Worm (Caenorhabditis elegans) whole organism, L4 larva: ENCODE data around the gene T01C8.2.
A peak's percentile ranks its signal among the peaks of the same experiment; 100 is the strongest.

ENCODE experiments used
- F10B5.3 ChIP-seq: sonication (generic microtip); optimal IDR thresholded peaks from 2 replicates; lab custom pipeline; 2016; ENCODE audit warnings: mild to moderate bottlenecking, missing genetic modification characterization, missing compliant biosample characterization
- F26F4.8 ChIP-seq: fragments of 200-800 bp; sonication (Bioruptor generic); conservative IDR thresholded peaks from 2 replicates; pipeline ENCODE4 v1.3.6; 2022; ENCODE audit warnings: missing genetic modification characterization, missing compliant biosample characterization
- Y48G9A.11 ChIP-seq: fragments of 200-800 bp; sonication (Bioruptor generic); IDR thresholded peaks from 2 replicates; pipeline ENCODE4 v1.3.6; 2022; ENCODE audit warnings: missing genetic modification reagents, missing genetic modification characterization, missing compliant biosample characterization
- Y75B8A.6 ChIP-seq: fragments of 200-800 bp; sonication (Bioruptor generic); IDR thresholded peaks from 2 replicates; pipeline ENCODE4 v1.3.6; 2022; ENCODE audit warnings: missing genetic modification reagents, missing genetic modification characterization, missing compliant biosample characterization
- aha-1 ChIP-seq: fragments of 150-350 bp; peaks from one replicate; lab custom pipeline; 2014; ENCODE audit warnings: missing biosample characterization, missing genetic modification characterization
- ama-1 ChIP-seq: fragments of 150-350 bp; optimal IDR thresholded peaks from 2 replicates; lab custom pipeline; 2014; ENCODE audit warnings: inconsistent platforms, mixed read lengths
- ceh-28 ChIP-seq: fragments of 150-350 bp; optimal IDR thresholded peaks from 2 replicates; lab custom pipeline; 2014; ENCODE audit warnings: missing biosample characterization, missing genetic modification reagents, missing genetic modification characterization
- ceh-32 ChIP-seq: sonication (generic microtip); optimal IDR thresholded peaks from 2 replicates; lab custom pipeline; 2016; ENCODE audit warnings: mild to moderate bottlenecking, missing genetic modification characterization, missing compliant biosample characterization; ENCODE audit not compliant: poor library complexity
- ces-1 ChIP-seq: fragments of 150-350 bp; sonication (generic microtip); optimal IDR thresholded peaks from 4 replicates; lab custom pipeline; 2014; ENCODE audit warnings: missing biosample characterization, missing genetic modification reagents, missing genetic modification characterization
- cey-2 ChIP-seq: sonication (generic microtip); optimal IDR thresholded peaks from 3 replicates; lab custom pipeline; 2017; ENCODE audit warnings: missing genetic modification characterization, mild to moderate bottlenecking, missing compliant biosample characterization, antibody characterized with exemption, borderline replicate concordance; ENCODE audit not compliant: insufficient read depth
- ctbp-1 ChIP-seq: fragments of 200-800 bp; sonication (Bioruptor generic); IDR thresholded peaks from 2 replicates; pipeline ENCODE4 v1.3.6; 2022; ENCODE audit warnings: missing genetic modification reagents, missing genetic modification characterization, missing compliant biosample characterization
- daf-16 ChIP-seq, 3 experiments: sonication (generic microtip); optimal IDR thresholded peaks; 2 replicates each; lab custom pipeline; 2016 to 2017; ENCODE audit warnings: missing genetic modification characterization in 3 of 3, missing genetic modification reagents in 3 of 3, mild to moderate bottlenecking in 2 of 3, missing compliant biosample characterization in 2 of 3, missing biosample characterization in 1 of 3, moderate library complexity in 1 of 3
- dmd-6 ChIP-seq: fragments of 200-800 bp; sonication (Bioruptor generic); IDR thresholded peaks from 2 replicates; pipeline ENCODE4 v1.3.6; 2022; ENCODE audit warnings: missing genetic modification reagents, missing genetic modification characterization, missing compliant biosample characterization
- duxl-1 ChIP-seq: sonication (generic microtip); optimal IDR thresholded peaks from 2 replicates; lab custom pipeline; 2016; ENCODE audit warnings: mild to moderate bottlenecking, missing genetic modification characterization, moderate library complexity, missing compliant biosample characterization; ENCODE audit not compliant: poor library complexity
- egl-27 ChIP-seq: sonication (generic microtip); optimal IDR thresholded peaks from 3 replicates; lab custom pipeline; 2017; ENCODE audit warnings: missing biosample characterization, missing genetic modification reagents, missing genetic modification characterization
- egl-43 ChIP-seq: fragments of 200-800 bp; sonication (Bioruptor generic); IDR thresholded peaks from 2 replicates; pipeline ENCODE4 v1.3.6; 2022; ENCODE audit warnings: missing genetic modification reagents, missing genetic modification characterization, missing compliant biosample characterization
- fkh-10 ChIP-seq: fragments of 150-350 bp; optimal IDR thresholded peaks from 2 replicates; lab custom pipeline; 2014; ENCODE audit warnings: missing biosample characterization, missing genetic modification reagents, missing genetic modification characterization
- gei-8 ChIP-seq: fragments of 200-800 bp; sonication (Bioruptor generic); optimal IDR thresholded peaks from 2 replicates; lab custom pipeline; 2018; ENCODE audit warnings: mild to moderate bottlenecking, missing genetic modification characterization, missing compliant biosample characterization
- hif-1 ChIP-seq, 2 experiments: sonication (generic microtip); optimal IDR thresholded peaks; 2 replicates each; lab custom pipeline; 2016 to 2017; ENCODE audit warnings: missing compliant biosample characterization in 2 of 2, missing genetic modification characterization in 2 of 2, missing genetic modification reagents in 2 of 2, missing genotype in 2 of 2, mild to moderate bottlenecking in 1 of 2
- hlh-11 ChIP-seq: fragments of 200-800 bp; sonication (Bioruptor generic); optimal IDR thresholded peaks from 2 replicates; lab custom pipeline; 2018; ENCODE audit warnings: mild to moderate bottlenecking, missing genetic modification characterization, missing compliant biosample characterization
- hlh-30 ChIP-seq: sonication (generic microtip); optimal IDR thresholded peaks from 2 replicates; lab custom pipeline; 2017; ENCODE audit warnings: antibody characterized with exemption, mild to moderate bottlenecking, missing genetic modification characterization, missing compliant biosample characterization; ENCODE audit not compliant: insufficient read depth
- hmg-1.1 ChIP-seq: fragments of 200-800 bp; sonication (Bioruptor generic); IDR thresholded peaks from 2 replicates; pipeline ENCODE4 v1.3.6; 2022; ENCODE audit warnings: missing genetic modification reagents, missing genetic modification characterization, missing compliant biosample characterization
- lim-7 ChIP-seq: fragments of 200-800 bp; sonication (Bioruptor generic); IDR thresholded peaks from 2 replicates; pipeline ENCODE4 v1.3.6; 2022; ENCODE audit warnings: missing genetic modification characterization, missing compliant biosample characterization
- lir-3 ChIP-seq: sonication (generic microtip); optimal IDR thresholded peaks from 2 replicates; lab custom pipeline; 2016; ENCODE audit warnings: mild to moderate bottlenecking, missing genetic modification characterization, missing compliant biosample characterization
- lsy-2 ChIP-seq, 2 experiments: fragments of 150-350 bp in 1 of 2; sonication (generic microtip) in 1 of 2; optimal IDR thresholded peaks; 2 replicates each; lab custom pipeline; 2014 to 2017; ENCODE audit warnings: missing biosample characterization in 2 of 2, missing genetic modification characterization in 2 of 2
- madf-9 ChIP-seq: fragments of 200-800 bp; sonication (Bioruptor generic); conservative IDR thresholded peaks from 2 replicates; pipeline ENCODE4 v1.3.6; 2022; ENCODE audit warnings: missing genetic modification reagents, missing genetic modification characterization, missing compliant biosample characterization
- mdl-1 ChIP-seq, 2 experiments: fragments of 150-350 bp in 1 of 2; sonication (generic microtip) in 1 of 2; optimal IDR thresholded peaks; 2 replicates each; lab custom pipeline; 2014 to 2017; ENCODE audit warnings: missing biosample characterization in 2 of 2, missing genetic modification characterization in 2 of 2
- mep-1 ChIP-seq: fragments of 150-350 bp; sonication (generic microtip); optimal IDR thresholded peaks from 3 replicates; lab custom pipeline; 2014; ENCODE audit warnings: missing biosample characterization, missing genetic modification characterization
- mxl-3 ChIP-seq: fragments of 200-800 bp; sonication (Bioruptor generic); optimal IDR thresholded peaks from 2 replicates; lab custom pipeline; 2018; ENCODE audit warnings: mild to moderate bottlenecking, missing genetic modification characterization, missing compliant biosample characterization
- nhr-11 ChIP-seq: fragments of 150-350 bp; optimal IDR thresholded peaks from 2 replicates; lab custom pipeline; 2014; ENCODE audit warnings: missing biosample characterization, missing genetic modification characterization
- nhr-28 ChIP-seq: fragments of 150-350 bp; optimal IDR thresholded peaks from 2 replicates; lab custom pipeline; 2014; ENCODE audit warnings: missing biosample characterization, missing genetic modification characterization
- nhr-41 ChIP-seq: fragments of 200-800 bp; sonication (Bioruptor generic); IDR thresholded peaks from 2 replicates; pipeline ENCODE4 v1.3.6; 2022; ENCODE audit warnings: missing genetic modification reagents, missing genetic modification characterization, missing compliant biosample characterization
- pha-4 ChIP-seq, 2 experiments: fragments of 150-350 bp in 1 of 2; fragments of 200-800 bp in 1 of 2; sonication (Bioruptor generic) in 1 of 2; IDR thresholded peaks in 1 of 2; optimal IDR thresholded peaks in 1 of 2; 2 replicates each; pipeline versions ENCODE4 v1.3.6 to Lab custom; 2014 to 2022; ENCODE audit warnings: missing genetic modification characterization in 2 of 2, missing genetic modification reagents in 2 of 2, missing biosample characterization in 1 of 2, missing compliant biosample characterization in 1 of 2
- sdz-12 ChIP-seq: fragments of 200-800 bp; sonication (Bioruptor generic); optimal IDR thresholded peaks from 2 replicates; lab custom pipeline; 2018; ENCODE audit warnings: mild to moderate bottlenecking, missing genetic modification characterization, missing compliant biosample characterization
- set-16 ChIP-seq: fragments of 200-800 bp; sonication (Bioruptor generic); IDR thresholded peaks from 2 replicates; pipeline ENCODE4 v1.3.6; 2022; ENCODE audit warnings: missing genetic modification reagents, missing genetic modification characterization, missing compliant biosample characterization
- skn-1 ChIP-seq: fragments of 150-350 bp; optimal IDR thresholded peaks from 2 replicates; lab custom pipeline; 2014; ENCODE audit warnings: missing biosample characterization, missing genetic modification characterization
- snpc-4 ChIP-seq: fragments of 150-350 bp; optimal IDR thresholded peaks from 2 replicates; lab custom pipeline; 2014; ENCODE audit warnings: missing biosample characterization, missing genetic modification characterization
- tra-1 ChIP-seq: fragments of 200-800 bp; sonication (Bioruptor generic); IDR thresholded peaks from 2 replicates; pipeline ENCODE4 v1.3.6; 2022; ENCODE audit warnings: missing genetic modification reagents, missing genetic modification characterization, missing compliant biosample characterization
- unc-130 ChIP-seq: sonication (generic microtip); optimal IDR thresholded peaks from 2 replicates; lab custom pipeline; 2016; ENCODE audit warnings: missing genetic modification reagents, missing genetic modification characterization, missing compliant biosample characterization
- unc-62 ChIP-seq, 3 experiments: fragments of 150-350 bp in 1 of 3; sonication (generic microtip); optimal IDR thresholded peaks in 2 of 3; peaks in 1 of 3; 1 replicate in 1 of 3; 2 replicates in 2 of 3; lab custom pipeline; 2014 to 2017; ENCODE audit warnings: missing biosample characterization in 3 of 3, missing genetic modification characterization in 3 of 3, missing genetic modification reagents in 3 of 3, missing genotype in 1 of 3
- zip-2 ChIP-seq: fragments of 150-350 bp; optimal IDR thresholded peaks from 2 replicates; lab custom pipeline; 2014; ENCODE audit warnings: missing biosample characterization, missing genetic modification characterization
- ztf-7 ChIP-seq: fragments of 150-350 bp; optimal IDR thresholded peaks from 2 replicates; lab custom pipeline; 2014; ENCODE audit warnings: missing biosample characterization, missing genetic modification characterization

T01C8.2 gene

ce11 chrX:16787152-16787551 is 914 bp downstream of the T01C8.2 start:
- TF ChIP-seq unc-62 (GFP tag; optimal IDR thresholded peaks at IDR 0.05 in 1 of 2; lab: Kevin White, UChicago), result peak in 1 of 2 experiments; percentile 71
- no peak for TF ChIP-seq unc-62 (tag; optimal IDR thresholded peaks at IDR 0.05; lab: Kevin White, UChicago)
- no peak for TF ChIP-seq gei-8
- no peak for TF ChIP-seq zip-2
- TF ChIP-seq pha-4 (GFP tag; IDR thresholded peaks at IDR 0.05; lab: Robert Waterston, UW), result no peak
- TF ChIP-seq pha-4 (tag; optimal IDR thresholded peaks at IDR 0.05; lab: Kevin White, UChicago), result no peak
- TF ChIP-seq, all 104 proteins: peak for 1

- TF ChIP-seq set-16 (GFP tag; lab: Robert Waterston, UW), result peak; percentile 69
- peak; percentile 15 for TF ChIP-seq hlh-30 (tag; lab: Kevin White, UChicago)
- no peak for TF ChIP-seq zip-2
- peak; percentile 86 for TF ChIP-seq aha-1 (tag; lab: Kevin White, UChicago)
Observed at ce11 chrX:16792700-16793176, 6.5 kb downstream of the T01C8.2 start, which contains the start of gene got-1.2. TSS of gene got-1.2 (minus strand) at chrX:16793126.

ce11 chrX:16793470-16793869 is 7.2 kb downstream of the T01C8.2 start:
- TF ChIP-seq snpc-4 (tag; lab: Kevin White, UChicago) (no peak), madf-9 (no peak), ama-1 (lab: Kevin White, UChicago) (no peak), lsy-2 (tag; optimal IDR thresholded peaks at IDR 0.05; lab: Kevin White, UChicago) (peak in 1 of 2 experiments; percentile 48), mxl-3 (GFP tag; lab: Kevin White, UChicago) (peak; percentile 83), hmg-1.1 (GFP tag; lab: Robert Waterston, UW) (peak; percentile 40; the same call in 1 of the 2 replicates), hlh-11 (tag; lab: Kevin White, UChicago) (peak; percentile 30), F10B5.3 (tag; lab: Kevin White, UChicago) (no peak), nhr-11 (tag; lab: Kevin White, UChicago) (peak; percentile 65), mdl-1 (tag; optimal IDR thresholded peaks at IDR 0.05; lab: Kevin White, UChicago) (peak in 1 of 2 experiments; percentile 62), ztf-7 (tag; lab: Kevin White, UChicago) (no peak), egl-27 (tag; lab: Kevin White, UChicago) (no peak), egl-43 (GFP tag; lab: Robert Waterston, UW) (no peak), ceh-28 (no peak), unc-130 (GFP tag; lab: Kevin White, UChicago) (no peak), nhr-28 (tag; lab: Kevin White, UChicago) (no peak), duxl-1 (tag; lab: Kevin White, UChicago) (peak; percentile 5), mep-1 (tag; lab: Kevin White, UChicago) (peak; percentile 45), tra-1 (no peak), cey-2 (tag; lab: Kevin White, UChicago) (no peak), sdz-12 (GFP tag; lab: Kevin White, UChicago) (no peak), ces-1 (GFP tag; lab: Kevin White, UChicago) (no peak), lim-7 (GFP tag; lab: Robert Waterston, UW) (0 out of 2 replicates have a peak, but pooled peaks have one; percentile 7), Y48G9A.11 (GFP tag; lab: Robert Waterston, UW) (no peak), nhr-41 (no peak), Y75B8A.6 (GFP tag; lab: Robert Waterston, UW) (no peak), dmd-6 (GFP tag; lab: Robert Waterston, UW) (peak; percentile 64), fkh-10 (peak; percentile 8), lir-3 (no peak), hlh-30 (tag; lab: Kevin White, UChicago) (peak; percentile 88), aha-1 (tag; lab: Kevin White, UChicago) (peak; percentile 2), ceh-32 (tag; lab: Kevin White, UChicago) (no peak), daf-16 (GFP tag; optimal IDR thresholded peaks at IDR 0.05; lab: Kevin White, UChicago) (no peak), daf-16 (tag; optimal IDR thresholded peaks at IDR 0.05; lab: Kevin White, UChicago) (peak; percentile 57), skn-1 (tag; lab: Kevin White, UChicago) (no peak), F26F4.8 (GFP tag; lab: Robert Waterston, UW) (no peak), hif-1 (tag; optimal IDR thresholded peaks at IDR 0.05; lab: Kevin White, UChicago) (peak in 1 of 2 experiments; percentile 78), ctbp-1 (GFP tag; lab: Robert Waterston, UW) (0 out of 2 replicates have a peak, but pooled peaks have one; percentile 38)
- TF ChIP-seq, all 104 proteins: peak for 16
